Fruit fly (Drosophila melanogaster): ENCODE results near the gene bip1.

The bip1 gene

dm6 chr3L:8072720-8073119 lies 14.2 kb upstream of the bip1 start (continued):
- TF ChIP-seq kni (GFP tag; optimal IDR thresholded peaks at IDR 0.05) (peak; percentile 57), CG12299 (tag; optimal IDR thresholded peaks at IDR 0.05) (no peak), en (GFP tag; optimal IDR thresholded peaks at IDR 0.05) (no peak), seq (GFP tag; IDR thresholded peaks at IDR 0.05) (peak; percentile 36; the same call in 1 of the 2 replicates), CG15479 (GFP tag; optimal IDR thresholded peaks at IDR 0.05) (no peak), onecut (GFP tag; IDR thresholded peaks at IDR 0.05) (peak; percentile 51), cad (GFP tag; optimal IDR thresholded peaks at IDR 0.05) (no peak), NC2α (GFP tag; optimal IDR thresholded peaks at IDR 0.05) (no peak), dmrt99B (tag; optimal IDR thresholded peaks at IDR 0.05) (peak; percentile 88), CG12071 (GFP tag; optimal IDR thresholded peaks at IDR 0.05) (peak; percentile 49), ATbp (GFP tag; optimal IDR thresholded peaks at IDR 0.05) (peak; percentile 25), fd96Cb (tag; optimal IDR thresholded peaks at IDR 0.05) (peak; percentile 69), CG8765 (GFP tag; IDR thresholded peaks at IDR 0.05) (no peak), NC2β (GFP tag; optimal IDR thresholded peaks at IDR 0.05) (no peak), sob (GFP tag; IDR thresholded peaks at IDR 0.05) (peak; percentile 52; the same call in 1 of the 2 replicates), CG8478 (optimal IDR thresholded peaks at IDR 0.05) (no peak), Tbp (GFP tag; optimal IDR thresholded peaks at IDR 0.05) (no peak), CG17912 (GFP tag; optimal IDR thresholded peaks at IDR 0.05) (no peak), Fer3 (tag; optimal IDR thresholded peaks at IDR 0.05) (peak; percentile 72), Mes4 (GFP tag; optimal IDR thresholded peaks at IDR 0.05) (no peak), Atf3 (GFP tag; optimal IDR thresholded peaks at IDR 0.05) (no peak), corto (GFP tag; optimal IDR thresholded peaks at IDR 0.05) (no peak), cwo (GFP tag; optimal IDR thresholded peaks at IDR 0.05) (peak; percentile 65), gcm2 (GFP tag; optimal IDR thresholded peaks at IDR 0.05) (no peak), pnt (GFP tag; optimal IDR thresholded peaks at IDR 0.05) (no peak), schlank (tag; optimal IDR thresholded peaks at IDR 0.05) (no peak), CG11560 (tag; IDR thresholded peaks at IDR 0.05) (no peak), CG8281 (tag; optimal IDR thresholded peaks at IDR 0.05) (peak; percentile 40), so (GFP tag; IDR thresholded peaks at IDR 0.05) (no peak), CG17802 (tag; optimal IDR thresholded peaks at IDR 0.05) (peak; percentile 57), CG2889 (GFP tag; IDR thresholded peaks at IDR 0.05) (no peak), Optix (GFP tag; IDR thresholded peaks at IDR 0.05) (no peak), bab2 (GFP tag; optimal IDR thresholded peaks at IDR 0.05) (peak; percentile 74), HLHmδ (GFP tag; optimal IDR thresholded peaks at IDR 0.05) (no peak), Elba2 (GFP tag; optimal IDR thresholded peaks at IDR 0.05) (no peak), CG4328 (GFP tag; optimal IDR thresholded peaks at IDR 0.05) (peak; percentile 15), gfzf (GFP tag; optimal IDR thresholded peaks at IDR 0.05) (no peak), CG9727 (GFP tag; optimal IDR thresholded peaks at IDR 0.05) (peak; percentile 67), Vsx1 (GFP tag; optimal IDR thresholded peaks at IDR 0.05) (no peak), HLH54F (GFP tag; optimal IDR thresholded peaks at IDR 0.05) (no peak), CG6791 (GFP tag; IDR thresholded peaks at IDR 0.05; ENCODE audit: partially characterized antibody) (no peak), Awh (GFP tag; IDR thresholded peaks at IDR 0.05) (peak; percentile 64), jumu (GFP tag; optimal IDR thresholded peaks at IDR 0.05) (no peak), abd-A (tag; optimal IDR thresholded peaks at IDR 0.05) (peak; percentile 7), CG1529 (GFP tag; optimal IDR thresholded peaks at IDR 0.05) (no peak), Aef1 (GFP tag; IDR thresholded peaks at IDR 0.05) (peak; percentile 56; the same call in 2 of the 3 replicates), CG3995 (GFP tag; optimal IDR thresholded peaks at IDR 0.05) (peak; percentile 58), CG2712 (tag; optimal IDR thresholded peaks at IDR 0.05) (peak; percentile 77), lilli (GFP tag; optimal IDR thresholded peaks at IDR 0.05) (peak; percentile 25), ato (GFP tag; IDR thresholded peaks at IDR 0.05; ENCODE audit: partially characterized antibody) (no peak), CG16863 (GFP tag; optimal IDR thresholded peaks at IDR 0.05) (no peak), CG12236 (GFP tag; optimal IDR thresholded peaks at IDR 0.05) (no peak)
